Worm (Caenorhabditis elegans) whole organism, L1 larva: ENCODE measurements around the gene R05A10.2.

Source experiments
- ces-1 ChIP-seq: fragments of 150-350 bp; optimal IDR thresholded peaks from 2 replicates; lab custom pipeline; 2014; ENCODE audit warnings: missing biosample characterization, missing genetic modification reagents, missing genetic modification characterization
- dpl-1 ChIP-seq, 3 experiments: fragments of 150-350 bp in 2 of 3; sonication (generic microtip) in 1 of 3; optimal IDR thresholded peaks; 2 replicates each; lab custom pipeline; 2014 to 2017; ENCODE audit warnings: missing biosample characterization in 3 of 3, missing genetic modification characterization in 3 of 3, missing genetic modification reagents in 3 of 3
- lsy-2 ChIP-seq, 2 experiments: fragments of 150-350 bp; optimal IDR thresholded peaks; 2 replicates each; lab custom pipeline; 2014; ENCODE audit warnings: missing biosample characterization in 2 of 2, missing genetic modification characterization in 2 of 2
- mep-1 ChIP-seq: fragments of 150-350 bp; optimal IDR thresholded peaks from 2 replicates; lab custom pipeline; 2014; ENCODE audit warnings: missing biosample characterization, missing genetic modification characterization
- sox-4 ChIP-seq: sonication (generic microtip); optimal IDR thresholded peaks from 2 replicates; lab custom pipeline; 2016; ENCODE audit warnings: missing genetic modification characterization, missing compliant biosample characterization
- unc-86 ChIP-seq: sonication (generic microtip); optimal IDR thresholded peaks from 2 replicates; lab custom pipeline; 2016; ENCODE audit warnings: missing genetic modification characterization, missing compliant biosample characterization
- ztf-11 ChIP-seq, 2 experiments: sonication (generic microtip); optimal IDR thresholded peaks; 2 replicates each; lab custom pipeline; 2016 to 2017; ENCODE audit warnings: missing genetic modification characterization in 2 of 2, missing biosample characterization in 1 of 2, missing compliant biosample characterization in 1 of 2

DNA sequence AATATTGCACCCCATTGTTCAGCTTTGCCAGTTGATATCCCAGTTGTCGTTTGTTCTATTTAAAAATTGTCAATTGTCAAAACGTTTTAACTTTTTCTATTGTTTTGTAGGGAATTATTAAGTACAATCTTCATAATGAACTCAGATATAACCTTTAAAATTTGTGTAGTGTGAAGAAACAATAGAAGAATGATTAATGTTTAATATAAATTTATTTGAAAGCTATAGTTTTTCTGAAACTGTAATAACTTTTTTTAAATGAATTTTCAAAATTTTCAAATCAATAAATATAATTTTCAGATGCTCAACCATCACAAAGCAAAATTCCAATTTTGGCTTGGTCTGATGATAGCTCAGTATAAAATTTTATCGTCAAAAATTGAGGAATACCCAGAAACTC, 14.8 kb downstream of the R05A10.2 start, which contains the start of gene K01G12.22:
- no peak for TF ChIP-seq mep-1 (tag; lab: Kevin White, UChicago)
- no peak for TF ChIP-seq ztf-11 (tag; optimal IDR thresholded peaks at IDR 0.05; lab: Kevin White, UChicago)
- no peak for TF ChIP-seq lsy-2 (tag; optimal IDR thresholded peaks at IDR 0.05; lab: Kevin White, UChicago)
- no peak for TF ChIP-seq dpl-1 (GFP tag; optimal IDR thresholded peaks at IDR 0.05; lab: Kevin White, UChicago)
- TF ChIP-seq unc-86: no peak
- no peak for TF ChIP-seq ces-1 (GFP tag; lab: Kevin White, UChicago)
- TF ChIP-seq sox-4 (tag; lab: Kevin White, UChicago): no peak
